Fruit fly (Drosophila melanogaster) whole organism, embryonic: ENCODE data around the gene ry.
A peak's percentile ranks its signal among the peaks of the same experiment; 100 is the strongest.

ENCODE experiments used
- Asciz ChIP-seq: fragments of 200-800 bp; sonication (Bioruptor generic); optimal IDR thresholded peaks from 2 replicates; lab custom pipeline; 2017; ENCODE audit warnings: missing biosample characterization, mild to moderate bottlenecking, missing genetic modification characterization, missing genetic modification reagents
- Awh ChIP-seq: fragments of 200-800 bp; sonication (Bioruptor generic); IDR thresholded peaks from 2 replicates; pipeline ENCODE4, ENCODE4 v1.3.6; 2022; ENCODE audit warnings: missing biosample characterization, missing genetic modification characterization
- CG10209 ChIP-seq: fragments of 200-800 bp; sonication (Bioruptor generic); optimal IDR thresholded peaks from 3 replicates; lab custom pipeline; 2017; ENCODE audit warnings: missing biosample characterization, mild to moderate bottlenecking, missing genetic modification characterization, missing genetic modification reagents
- CG10366 ChIP-seq: fragments of 200-800 bp; sonication (Bioruptor generic); IDR thresholded peaks from 2 replicates; pipeline ENCODE4 v1.3.6; 2022; ENCODE audit warnings: missing biosample characterization, missing genetic modification characterization
- CG10431 ChIP-seq: fragments of 200-800 bp; sonication (Bioruptor generic); optimal IDR thresholded peaks from 3 replicates; lab custom pipeline; 2018; ENCODE audit warnings: missing biosample characterization, mild to moderate bottlenecking, missing genetic modification characterization
- CG12299 ChIP-seq: fragments of 200-800 bp; sonication (Bioruptor generic); optimal IDR thresholded peaks from 2 replicates; lab custom pipeline; 2018; ENCODE audit warnings: missing biosample characterization, mild to moderate bottlenecking, missing genetic modification characterization
- CG1233 ChIP-seq: fragments of 200-800 bp; sonication (Bioruptor generic); optimal IDR thresholded peaks from 4 replicates; lab custom pipeline; 2018; ENCODE audit warnings: missing biosample characterization, mild to moderate bottlenecking, missing genetic modification characterization
- CG14710 ChIP-seq: fragments of 200-800 bp; sonication (Bioruptor generic); optimal IDR thresholded peaks from 3 replicates; lab custom pipeline; 2019; ENCODE audit warnings: missing biosample characterization, mild to moderate bottlenecking, missing genetic modification characterization, moderate library complexity
- CG15073 ChIP-seq: fragments of 200-800 bp; sonication (Bioruptor generic); optimal IDR thresholded peaks from 2 replicates; lab custom pipeline; 2016; ENCODE audit warnings: missing biosample characterization, missing genetic modification characterization
- CG15601 ChIP-seq: fragments of 200-800 bp; sonication (Bioruptor generic); optimal IDR thresholded peaks from 3 replicates; lab custom pipeline; 2019; ENCODE audit warnings: missing biosample characterization, mild to moderate bottlenecking, missing genetic modification characterization, moderate library complexity
- CG2120 ChIP-seq: fragments of 200-800 bp; sonication (Bioruptor generic); optimal IDR thresholded peaks from 3 replicates; lab custom pipeline; 2016; ENCODE audit warnings: missing biosample characterization, missing genetic modification characterization
- CG2875 ChIP-seq: fragments of 200-800 bp; sonication (Bioruptor generic); optimal IDR thresholded peaks from 2 replicates; lab custom pipeline; 2017; ENCODE audit warnings: missing biosample characterization, mild to moderate bottlenecking, missing genetic modification characterization, missing genetic modification reagents
- CG31224 ChIP-seq: fragments of 200-800 bp; sonication (Bioruptor generic); IDR thresholded peaks from 2 replicates; pipeline ENCODE4 v1.3.6; 2022; ENCODE audit warnings: missing biosample characterization, missing genetic modification characterization
- CG31441 ChIP-seq: fragments of 200-800 bp; sonication (Bioruptor generic); IDR thresholded peaks from 2 replicates; pipeline ENCODE4 v1.3.6; 2022; ENCODE audit warnings: missing biosample characterization, missing genetic modification characterization
- CG3163 ChIP-seq: fragments of 200-800 bp; sonication (Bioruptor generic); optimal IDR thresholded peaks from 3 replicates; lab custom pipeline; 2016; ENCODE audit warnings: missing biosample characterization, missing genetic modification characterization
- CG32767 ChIP-seq: fragments of 200-800 bp; sonication (Bioruptor generic); IDR thresholded peaks from 2 replicates; pipeline ENCODE4 v1.3.6; 2022; ENCODE audit warnings: missing biosample characterization, missing genetic modification characterization
- CG6254 ChIP-seq: fragments of 200-800 bp; sonication (Bioruptor generic); optimal IDR thresholded peaks from 3 replicates; lab custom pipeline; 2017; ENCODE audit warnings: mild to moderate bottlenecking, missing biosample characterization, missing genetic modification reagents, missing genetic modification characterization
- CG6683 ChIP-seq: fragments of 200-800 bp; sonication (Bioruptor generic); optimal IDR thresholded peaks from 2 replicates; lab custom pipeline; 2017; ENCODE audit warnings: missing biosample characterization, mild to moderate bottlenecking, missing genetic modification characterization, missing genetic modification reagents
- CG9727 ChIP-seq: fragments of 200-800 bp; sonication (Bioruptor generic); optimal IDR thresholded peaks from 3 replicates; lab custom pipeline; 2017; ENCODE audit warnings: missing biosample characterization, mild to moderate bottlenecking, missing genetic modification characterization
- D19A ChIP-seq: fragments of 200-800 bp; optimal IDR thresholded peaks from 3 replicates; lab custom pipeline; 2019; ENCODE audit warnings: missing biosample characterization, mild to moderate bottlenecking, missing genetic modification characterization, moderate library complexity
- Dip2 ChIP-seq: fragments of 200-800 bp; sonication (Bioruptor generic); IDR thresholded peaks from 2 replicates; pipeline ENCODE4 v1.3.6; 2022; ENCODE audit warnings: missing biosample characterization, missing genetic modification characterization
- Dip3 ChIP-seq: fragments of 200-800 bp; sonication (Bioruptor generic); optimal IDR thresholded peaks from 3 replicates; lab custom pipeline; 2016; ENCODE audit warnings: missing biosample characterization, missing genetic modification characterization
- Ets65A ChIP-seq: fragments of 200-800 bp; sonication (Bioruptor generic); peaks from one replicate; lab custom pipeline; 2016; ENCODE audit warnings: missing biosample characterization, missing genetic modification characterization
- Ets97D ChIP-seq: fragments of 200-800 bp; sonication (Bioruptor generic); optimal IDR thresholded peaks from 3 replicates; lab custom pipeline; 2016; ENCODE audit warnings: missing biosample characterization, missing genetic modification characterization
- Fer2 ChIP-seq: fragments of 200-800 bp; sonication (Bioruptor generic); optimal IDR thresholded peaks from 2 replicates; lab custom pipeline; 2018; ENCODE audit warnings: missing biosample characterization, mild to moderate bottlenecking, missing genetic modification characterization, moderate library complexity
- HLHmδ ChIP-seq: fragments of 200-800 bp; sonication (Bioruptor generic); optimal IDR thresholded peaks from 2 replicates; lab custom pipeline; 2018; ENCODE audit warnings: missing biosample characterization, mild to moderate bottlenecking, missing genetic modification characterization, moderate library complexity
- MTF-1 ChIP-seq: fragments of 200-800 bp; sonication (Bioruptor generic); optimal IDR thresholded peaks from 2 replicates; lab custom pipeline; 2018; ENCODE audit warnings: missing biosample characterization, mild to moderate bottlenecking, missing genetic modification characterization, borderline replicate concordance
- Meics ChIP-seq: fragments of 200-800 bp; sonication (Bioruptor generic); optimal IDR thresholded peaks from 2 replicates; lab custom pipeline; 2017; ENCODE audit warnings: missing biosample characterization, mild to moderate bottlenecking, missing genetic modification characterization
- NK7.1 ChIP-seq: fragments of 200-800 bp; sonication (Bioruptor generic); optimal IDR thresholded peaks from 3 replicates; lab custom pipeline; 2016; ENCODE audit warnings: missing biosample characterization, missing genetic modification characterization
- Poxn ChIP-seq: fragments of 200-800 bp; sonication (Bioruptor generic); IDR thresholded peaks from 2 replicates; pipeline ENCODE4 v1.3.6; 2022; ENCODE audit warnings: missing biosample characterization, missing genetic modification characterization
- Ravus ChIP-seq: fragments of 200-800 bp; sonication (Bioruptor generic); IDR thresholded peaks from 2 replicates; pipeline ENCODE4 v1.3.6; 2022; ENCODE audit warnings: missing biosample characterization, missing genetic modification characterization
- Spps ChIP-seq: fragments of 200-800 bp; sonication (Bioruptor generic); optimal IDR thresholded peaks from 2 replicates; lab custom pipeline; 2018; ENCODE audit warnings: missing biosample characterization, mild to moderate bottlenecking, missing genetic modification characterization
- Stat92E ChIP-seq, 3 experiments: fragments of >200 bp in 2 of 3; fragments of 200-800 bp in 1 of 3; sonication (Bioruptor generic) in 1 of 3; optimal IDR thresholded peaks; 2 replicates each; lab custom pipeline; 2017 to 2019; ENCODE audit warnings: missing biosample characterization in 3 of 3, missing genetic modification characterization in 3 of 3, mild to moderate bottlenecking in 1 of 3, moderate library complexity in 1 of 3
- Xrp1 ChIP-seq: fragments of 200-800 bp; sonication (Bioruptor generic); IDR thresholded peaks from 2 replicates; pipeline ENCODE4 v1.3.6; 2022; ENCODE audit warnings: missing biosample characterization, missing genetic modification characterization
- caup ChIP-seq: fragments of 200-800 bp; sonication (Bioruptor generic); optimal IDR thresholded peaks from 3 replicates; lab custom pipeline; 2017; ENCODE audit warnings: missing biosample characterization, mild to moderate bottlenecking, missing genetic modification characterization, moderate library complexity; ENCODE audit not compliant: severe bottlenecking
- danr ChIP-seq: fragments of 200-800 bp; sonication (Bioruptor generic); IDR thresholded peaks from 2 replicates; pipeline ENCODE4 v1.3.6; 2022; ENCODE audit warnings: missing biosample characterization, missing genetic modification characterization
- gce ChIP-seq: fragments of 200-800 bp; sonication (Bioruptor generic); IDR thresholded peaks from 3 replicates; pipeline ENCODE4 v1.3.6; 2022; ENCODE audit warnings: missing biosample characterization, missing genetic modification characterization
- gro ChIP-seq: fragments of 200-800 bp; sonication (Bioruptor generic); optimal IDR thresholded peaks from 2 replicates; lab custom pipeline; 2016; ENCODE audit warnings: missing biosample characterization, missing genetic modification characterization
- hbn ChIP-seq: fragments of 200-800 bp; sonication (Bioruptor generic); IDR thresholded peaks from 2 replicates; pipeline ENCODE4 v1.3.6; 2022; ENCODE audit warnings: missing biosample characterization, missing genetic modification characterization; ENCODE audit not compliant: partially characterized antibody
- inv ChIP-seq: fragments of 200-800 bp; sonication (Bioruptor generic); IDR thresholded peaks from 2 replicates; pipeline ENCODE4 v1.3.6; 2022; ENCODE audit warnings: missing biosample characterization, missing genetic modification characterization; ENCODE audit not compliant: partially characterized antibody
- jumu ChIP-seq: fragments of 200-800 bp; sonication (Bioruptor generic); optimal IDR thresholded peaks from 3 replicates; lab custom pipeline; 2016; ENCODE audit warnings: missing biosample characterization, missing genetic modification characterization
- kni ChIP-seq: fragments of 200-800 bp; sonication (Bioruptor generic); optimal IDR thresholded peaks from 3 replicates; lab custom pipeline; 2017; ENCODE audit warnings: mild to moderate bottlenecking, missing biosample characterization, missing genetic modification reagents, missing genetic modification characterization
- onecut ChIP-seq: fragments of 200-800 bp; sonication (Bioruptor generic); IDR thresholded peaks from 2 replicates; pipeline ENCODE4 v1.3.6; 2022; ENCODE audit warnings: missing biosample characterization, missing genetic modification characterization
- p53 ChIP-seq: fragments of 200-800 bp; sonication (Bioruptor generic); optimal IDR thresholded peaks from 2 replicates; lab custom pipeline; 2016; ENCODE audit warnings: missing biosample characterization, missing genetic modification characterization
- pnt ChIP-seq: fragments of 200-800 bp; sonication (Bioruptor generic); optimal IDR thresholded peaks from 3 replicates; lab custom pipeline; 2016; ENCODE audit warnings: missing biosample characterization, missing genetic modification characterization
- pum ChIP-seq: fragments of 200-800 bp; sonication (Bioruptor generic); optimal IDR thresholded peaks from 2 replicates; lab custom pipeline; 2016; ENCODE audit warnings: missing biosample characterization, missing genetic modification characterization
- so ChIP-seq: fragments of 200-800 bp; sonication (Bioruptor generic); IDR thresholded peaks from 3 replicates; pipeline ENCODE4 v1.3.6; 2022; ENCODE audit warnings: missing biosample characterization, missing genetic modification characterization
- stwl ChIP-seq: fragments of 200-800 bp; sonication (Bioruptor generic); optimal IDR thresholded peaks from 3 replicates; lab custom pipeline; 2018; ENCODE audit warnings: missing biosample characterization, mild to moderate bottlenecking, missing genetic modification characterization, moderate library complexity
- tap ChIP-seq: fragments of 200-800 bp; optimal IDR thresholded peaks from 3 replicates; lab custom pipeline; 2019; ENCODE audit warnings: missing biosample characterization, mild to moderate bottlenecking, missing genetic modification characterization, moderate library complexity

Gene ry

DNA sequence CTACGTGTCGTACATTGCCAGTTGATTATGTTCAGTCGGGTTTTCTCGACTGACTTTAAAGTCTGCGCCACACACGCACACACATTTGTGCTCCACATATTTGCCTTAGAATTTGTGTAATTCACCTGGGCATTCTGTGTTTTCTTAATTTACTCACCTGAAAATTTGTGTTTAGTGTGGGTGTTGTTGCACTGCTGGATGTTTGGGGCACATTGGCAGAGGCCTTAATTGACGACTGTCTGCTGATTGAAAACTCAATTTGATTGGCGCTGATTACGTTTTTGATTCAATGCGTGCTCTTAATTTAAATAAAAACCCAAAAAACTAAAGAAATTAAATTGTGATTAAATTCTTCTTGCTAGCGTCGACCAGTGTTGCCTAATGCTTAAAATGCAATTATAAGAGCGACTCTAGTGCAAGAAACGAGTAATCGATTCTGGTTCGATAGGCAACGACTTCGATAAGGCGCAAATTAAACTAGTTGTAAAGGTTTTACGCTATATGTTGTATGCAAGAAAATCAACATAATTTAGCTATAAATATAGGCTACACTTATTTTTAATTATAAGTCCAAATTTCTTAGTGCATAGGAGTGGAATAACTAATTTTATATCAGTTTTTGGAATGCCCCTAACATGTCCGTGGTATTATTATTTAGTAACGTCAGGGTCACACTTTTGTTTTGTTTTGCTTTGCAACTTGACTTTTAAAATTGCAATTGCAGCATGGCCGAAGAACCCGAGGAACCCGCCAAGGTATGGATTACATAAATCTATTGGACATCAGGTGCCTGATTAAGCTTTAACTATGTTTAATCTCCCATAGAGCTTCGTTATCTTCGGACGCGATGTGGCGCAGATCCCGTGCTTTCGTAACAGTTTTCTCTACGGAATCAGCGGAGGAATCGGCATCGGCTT, 1.8 kb upstream of the ry start, which contains the start of the genes CG46281 and CG46280 (continued):
- no peak for TF ChIP-seq CG10209
- TF ChIP-seq CG6254 = no peak
- TF ChIP-seq Stat92E (GFP tag; optimal IDR thresholded peaks at IDR 0.05; lab: Kevin White, UChicago) = no peak
- no peak for TF ChIP-seq caup (GFP tag; lab: Kevin White, UChicago)
- peak; percentile 55 for TF ChIP-seq Ets65A (GFP tag; lab: Kevin White, UChicago)
- TF ChIP-seq CG31441 (GFP tag; lab: Robert Waterston, UW) = no peak
- TF ChIP-seq stwl (tag; lab: Kevin White, UChicago) = peak; percentile 97
- peak; percentile 34 for TF ChIP-seq pum (GFP tag; lab: Kevin White, UChicago)
- TF ChIP-seq Asciz = no peak
- no peak for TF ChIP-seq onecut (GFP tag; lab: Robert Waterston, UW)
- TF ChIP-seq so = no peak
- TF ChIP-seq Dip2 (GFP tag; lab: Robert Waterston, UW) = no peak
- TF ChIP-seq CG6683 = no peak
- TF ChIP-seq p53 (GFP tag; lab: Kevin White, UChicago) = no peak
- no peak for TF ChIP-seq CG15073 (GFP tag; lab: Kevin White, UChicago)
- no peak for TF ChIP-seq CG9727
- TF ChIP-seq Dip3 (GFP tag; lab: Kevin White, UChicago) = no peak
- no peak for TF ChIP-seq pnt (GFP tag; lab: Kevin White, UChicago)
- TF ChIP-seq CG3163 (GFP tag; lab: Kevin White, UChicago) = no peak
- no peak for TF ChIP-seq Fer2
- TF ChIP-seq CG32767 (GFP tag; lab: Robert Waterston, UW) = no peak
- TF ChIP-seq CG10366 (GFP tag; lab: Robert Waterston, UW) = no peak
- peak; percentile 18 for TF ChIP-seq CG12299 (tag; lab: Kevin White, UChicago)
- no peak for TF ChIP-seq Meics
- no peak for TF ChIP-seq Poxn (GFP tag; lab: Robert Waterston, UW)
- TF ChIP-seq gce = no peak
- no peak for TF ChIP-seq Spps (tag; lab: Kevin White, UChicago)
- TF ChIP-seq HLHmδ = no peak
- no peak for TF ChIP-seq kni
- TF ChIP-seq Ravus (GFP tag; lab: Robert Waterston, UW) = no peak
- TF ChIP-seq CG2875 (GFP tag; lab: Kevin White, UChicago) = no peak
- TF ChIP-seq danr = no peak
- no peak for TF ChIP-seq CG15601 (tag; lab: Kevin White, UChicago)
- no peak for TF ChIP-seq MTF-1
- no peak for TF ChIP-seq D19A (tag; lab: Kevin White, UChicago)
- no peak for TF ChIP-seq tap (tag; lab: Kevin White, UChicago)
- peak; percentile 40; the same call in 1 of the 2 replicates for TF ChIP-seq hbn (GFP tag; lab: Robert Waterston, UW)
- TF ChIP-seq jumu = no peak
- TF ChIP-seq NK7.1 (GFP tag; lab: Kevin White, UChicago) = no peak
- TF ChIP-seq Xrp1 (GFP tag; lab: Robert Waterston, UW) = no peak
- TF ChIP-seq inv (GFP tag; lab: Robert Waterston, UW) = 0 out of 2 replicates have a peak, but pooled peaks have one; percentile 24
- no peak for TF ChIP-seq Awh (GFP tag; lab: Robert Waterston, UW)
- no peak for TF ChIP-seq CG1233 (GFP tag; lab: Kevin White, UChicago)
- TF ChIP-seq CG31224 (GFP tag; lab: Robert Waterston, UW) = no peak
- no peak for TF ChIP-seq CG10431 (GFP tag; lab: Kevin White, UChicago)
- peak; percentile 52 for TF ChIP-seq Ets97D (GFP tag; lab: Kevin White, UChicago)
- no peak for TF ChIP-seq gro (GFP tag; lab: Kevin White, UChicago)
- peak; percentile 93 for TF ChIP-seq CG14710 (tag; lab: Kevin White, UChicago)
- peak; percentile 71 for TF ChIP-seq CG2120 (GFP tag; lab: Kevin White, UChicago)
